Worm (Caenorhabditis elegans): ENCODE results near the gene snet-1.

The snet-1 gene

ce11 chrX:3668842-3669241, at the start of gene snet-1:
snet-1 (minus strand) TSS chrX:3668942.
- TF ChIP-seq ztf-16 (tag; optimal IDR thresholded peaks at IDR 0.05) (no peak), pqm-1 (tag; optimal IDR thresholded peaks at IDR 0.05) (no peak), che-1 (tag; optimal IDR thresholded peaks at IDR 0.05) (no peak), ceh-6 (GFP tag; optimal IDR thresholded peaks at IDR 0.05) (no peak), hlh-8 (tag; optimal IDR thresholded peaks at IDR 0.05) (no peak), fkh-6 (tag; optimal IDR thresholded peaks at IDR 0.05) (no peak), sox-4 (tag; optimal IDR thresholded peaks at IDR 0.05) (no peak), hlh-30 (tag; optimal IDR thresholded peaks at IDR 0.05; ENCODE audit: insufficient read depth) (no peak), ahr-1 (tag; optimal IDR thresholded peaks at IDR 0.05) (no peak), zip-5 (tag; optimal IDR thresholded peaks at IDR 0.05) (no peak), gmeb-2 (tag; optimal IDR thresholded peaks at IDR 0.05) (no peak), ets-4 (tag; optimal IDR thresholded peaks at IDR 0.05) (no peak)

ce11 chrX:3715835-3716234, 47.1 kb upstream of the snet-1 start:
- no peak for TF ChIP-seq ceh-24 (tag; optimal IDR thresholded peaks at IDR 0.05)
- no peak for TF ChIP-seq ttx-3 (tag; optimal IDR thresholded peaks at IDR 0.05)
- no peak for TF ChIP-seq nhr-232 (tag; optimal IDR thresholded peaks at IDR 0.05)
- TF ChIP-seq eyg-1 (tag; optimal IDR thresholded peaks at IDR 0.05), result no peak
- no peak for TF ChIP-seq tbx-7 (tag; optimal IDR thresholded peaks at IDR 0.05)
- no peak for TF ChIP-seq ceh-22 (tag; optimal IDR thresholded peaks at IDR 0.05)
- TF ChIP-seq npax-4 (tag; optimal IDR thresholded peaks at IDR 0.05), result no peak
- TF ChIP-seq hlh-30 (tag; optimal IDR thresholded peaks at IDR 0.05; ENCODE audit: insufficient read depth), result no peak
- TF ChIP-seq hlh-6 (tag; optimal IDR thresholded peaks at IDR 0.05), result no peak
- no peak for TF ChIP-seq unc-3 (GFP tag; conservative IDR thresholded peaks at IDR 0.05)
- TF ChIP-seq unc-3 (tag; optimal IDR thresholded peaks at IDR 0.05), result no peak
- no peak for TF ChIP-seq ama-1 (optimal IDR thresholded peaks at IDR 0.05)
- TF ChIP-seq nhr-11 (tag; optimal IDR thresholded peaks at IDR 0.05), result no peak
- no peak for TF ChIP-seq lin-11 (tag; optimal IDR thresholded peaks at IDR 0.05)
- no peak for TF ChIP-seq hlh-13 (GFP tag; optimal IDR thresholded peaks at IDR 0.05)
- TF ChIP-seq C38D4.7 (GFP tag; optimal IDR thresholded peaks at IDR 0.05), result no peak

ce11 chrX:3714797-3715196, 46.1 kb upstream of the snet-1 start, which contains the start of gene C01C4.2:
C01C4.2 (plus strand) TSS chrX:3715097.
- TF ChIP-seq ama-1 (optimal IDR thresholded peaks at IDR 0.05) (no peak), unc-55 (GFP tag; optimal IDR thresholded peaks at IDR 0.05) (no peak), ceh-34 (tag; optimal IDR thresholded peaks at IDR 0.05) (no peak), ceh-18 (tag; optimal IDR thresholded peaks at IDR 0.05) (no peak), mec-3 (tag; optimal IDR thresholded peaks at IDR 0.05; ENCODE audit: borderline replicate concordance) (no peak), ceh-6 (GFP tag; optimal IDR thresholded peaks at IDR 0.05) (no peak)

- no peak for TF ChIP-seq gmeb-2 (tag; optimal IDR thresholded peaks at IDR 0.05)
- TF ChIP-seq hlh-8 (tag; optimal IDR thresholded peaks at IDR 0.05), result peak; percentile 56
These were observed 42.9 kb upstream of the snet-1 start for ce11 chrX:3711581-3712101.

- TF ChIP-seq sdc-2 (tag; optimal IDR thresholded peaks at IDR 0.05) (no peak), unc-42 (tag; optimal IDR thresholded peaks at IDR 0.05) (no peak), ceh-45 (GFP tag; IDR thresholded peaks at IDR 0.05) (no peak)
These were observed 41.0 kb upstream of the snet-1 start for ce11 chrX:3709747-3710146.

- no peak for TF ChIP-seq ceh-19 (GFP tag; optimal IDR thresholded peaks at IDR 0.05)
- TF ChIP-seq eyg-1 (tag; optimal IDR thresholded peaks at IDR 0.05), result no peak
- peak; percentile 41 for TF ChIP-seq rnt-1 (tag; optimal IDR thresholded peaks at IDR 0.05)
- TF ChIP-seq pqm-1 (tag; optimal IDR thresholded peaks at IDR 0.05), result no peak
- peak; percentile 14 for TF ChIP-seq hlh-6 (tag; optimal IDR thresholded peaks at IDR 0.05)
These were observed 37.6 kb upstream of the snet-1 start for ce11 chrX:3706319-3706718.

Data from whole organism, late embryonic.